Worm (Caenorhabditis elegans) whole organism, early embryonic: Measurements from ENCODE around the gene B0001.8.
A peak's percentile ranks its signal among the peaks of the same experiment; 100 is the strongest.

Source experiments
- B0310.2 ChIP-seq: sonication (generic microtip); optimal IDR thresholded peaks from 2 replicates; lab custom pipeline; 2016; ENCODE audit warnings: mild to moderate bottlenecking, missing genetic modification characterization, missing compliant biosample characterization
- F13C5.2 ChIP-seq: sonication (generic microtip); optimal IDR thresholded peaks from 2 replicates; lab custom pipeline; 2017; ENCODE audit warnings: mild to moderate bottlenecking, missing genetic modification characterization, inconsistent platforms, missing compliant biosample characterization
- aly-1 ChIP-seq: sonication (generic microtip); optimal IDR thresholded peaks from 2 replicates; lab custom pipeline; 2016; ENCODE audit warnings: missing genetic modification characterization, missing compliant biosample characterization
- ama-1 ChIP-seq: fragments of 150-350 bp; optimal IDR thresholded peaks from 2 replicates; lab custom pipeline; 2014
- ceh-13 ChIP-seq: fragments of 200-800 bp; sonication (Bioruptor generic); optimal IDR thresholded peaks from 2 replicates; lab custom pipeline; 2018; ENCODE audit warnings: mild to moderate bottlenecking, missing genetic modification characterization, missing compliant biosample characterization
- ceh-36 ChIP-seq: sonication (generic microtip); optimal IDR thresholded peaks from 2 replicates; lab custom pipeline; 2016; ENCODE audit warnings: missing genetic modification characterization, inconsistent platforms, missing compliant biosample characterization
- ets-7 ChIP-seq: sonication (generic microtip); optimal IDR thresholded peaks from 2 replicates; lab custom pipeline; 2016; ENCODE audit warnings: missing genotype, missing genetic modification characterization, missing compliant biosample characterization
- flt-1 ChIP-seq: fragments of 200-800 bp; sonication (Bioruptor generic); IDR thresholded peaks from 2 replicates; pipeline ENCODE4 v1.3.6; 2022; ENCODE audit warnings: missing genetic modification characterization, missing compliant biosample characterization
- hmbx-1 ChIP-seq: sonication (generic microtip); optimal IDR thresholded peaks from 2 replicates; lab custom pipeline; 2016; ENCODE audit warnings: mild to moderate bottlenecking, missing genetic modification characterization, missing compliant biosample characterization
- hmg-4 ChIP-seq: fragments of 200-800 bp; sonication (Bioruptor generic); optimal IDR thresholded peaks from 2 replicates; lab custom pipeline; 2018; ENCODE audit warnings: mild to moderate bottlenecking, missing genetic modification characterization, missing compliant biosample characterization
- hnd-1 ChIP-seq: sonication (generic microtip); optimal IDR thresholded peaks from 2 replicates; lab custom pipeline; 2016; ENCODE audit warnings: missing genetic modification characterization, missing compliant biosample characterization
- pes-1 ChIP-seq: fragments of 200-800 bp; sonication (Bioruptor generic); IDR thresholded peaks from 2 replicates; pipeline ENCODE4 v1.3.6; 2022; ENCODE audit warnings: missing genetic modification reagents, missing genetic modification characterization, missing compliant biosample characterization
- scrt-1 ChIP-seq: fragments of 200-800 bp; sonication (Bioruptor generic); IDR thresholded peaks from 2 replicates; pipeline ENCODE4 v1.3.6; 2022; ENCODE audit warnings: missing genetic modification characterization, missing compliant biosample characterization
- sea-1 ChIP-seq: fragments of 200-800 bp; sonication (Bioruptor generic); conservative IDR thresholded peaks from 2 replicates; pipeline ENCODE4 v1.3.6; 2022; ENCODE audit warnings: missing genetic modification characterization, missing compliant biosample characterization
- tbx-11 ChIP-seq: fragments of 200-800 bp; sonication (Bioruptor generic); IDR thresholded peaks from 2 replicates; pipeline ENCODE4 v1.3.6; 2022; ENCODE audit warnings: missing genetic modification characterization, missing compliant biosample characterization
- tbx-37 ChIP-seq: fragments of 200-800 bp; sonication (Bioruptor generic); conservative IDR thresholded peaks from 2 replicates; pipeline ENCODE4 v1.3.6; 2022; ENCODE audit warnings: missing genetic modification reagents, missing genetic modification characterization, missing compliant biosample characterization
- tra-4 ChIP-seq: sonication (generic microtip); optimal IDR thresholded peaks from 2 replicates; lab custom pipeline; 2017; ENCODE audit warnings: missing genetic modification characterization, missing compliant biosample characterization

B0001.8 gene

ce11 chrIV:12124314-12125084, 16.4 kb downstream of the B0001.8 start, which contains the start of gene dhhc-6:
dhhc-6 (plus strand) TSS chrIV:12124952.
- TF ChIP-seq ceh-13 (GFP tag; lab: Kevin White, UChicago) = no peak

ce11 chrIV:12122874-12123664, 17.8 kb downstream of the B0001.8 start, which contains the start of gene aly-3:
aly-3 (plus strand) TSS chrIV:12123282.
- TF ChIP-seq hmg-4 (GFP tag; lab: Kevin White, UChicago) (no peak), F13C5.2 (tag; lab: Kevin White, UChicago) (peak; percentile 19)

DNA sequence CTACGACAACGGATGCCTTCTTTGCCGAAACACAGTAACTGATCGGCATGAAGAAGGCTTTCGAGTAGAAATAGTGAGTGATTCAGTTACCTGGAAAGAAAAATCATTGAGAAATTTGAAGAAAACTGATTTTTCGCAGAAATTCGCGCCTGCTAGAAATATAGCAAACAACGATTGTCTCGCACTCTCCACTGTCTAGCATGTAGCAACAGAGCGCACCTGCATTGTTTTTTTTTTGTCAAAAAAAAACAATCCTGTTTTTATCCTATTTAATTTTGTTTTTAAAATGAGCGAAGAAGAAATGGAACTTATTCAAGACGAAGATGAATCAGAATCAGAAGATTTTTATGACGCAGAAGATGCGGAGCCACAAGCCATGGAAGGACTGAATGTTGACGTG, 19.8 kb downstream of the B0001.8 start, which contains the start of the genes ddb-1 and M18.6:
ddb-1 (minus strand) TSS at position 90 of the 400 bp plus-strand sequence.
M18.6 (plus strand) TSS at position 235 of the 400 bp plus-strand sequence.
- TF ChIP-seq tra-4 (tag; lab: Kevin White, UChicago) (no peak), ets-7 (no peak), ama-1 (lab: Kevin White, UChicago) (no peak), flt-1 (GFP tag; lab: Robert Waterston, UW) (no peak), tbx-11 (GFP tag; lab: Robert Waterston, UW) (no peak), F13C5.2 (tag; lab: Kevin White, UChicago) (no peak), scrt-1 (GFP tag; lab: Robert Waterston, UW) (no peak), aly-1 (tag; lab: Kevin White, UChicago) (no peak), B0310.2 (tag; lab: Kevin White, UChicago) (no peak), tbx-37 (GFP tag; lab: Robert Waterston, UW) (no peak), hmg-4 (GFP tag; lab: Kevin White, UChicago) (no peak), ceh-13 (GFP tag; lab: Kevin White, UChicago) (no peak), pes-1 (GFP tag; lab: Robert Waterston, UW) (no peak), sea-1 (GFP tag; lab: Robert Waterston, UW) (no peak), ceh-36 (tag; lab: Kevin White, UChicago) (no peak), hmbx-1 (no peak), hnd-1 (tag; lab: Kevin White, UChicago) (no peak)

- TF ChIP-seq tbx-11 (GFP tag; lab: Robert Waterston, UW) (no peak), aly-1 (tag; lab: Kevin White, UChicago) (no peak), B0310.2 (tag; lab: Kevin White, UChicago) (no peak), ceh-36 (tag; lab: Kevin White, UChicago) (no peak), F13C5.2 (tag; lab: Kevin White, UChicago) (no peak), ets-7 (no peak), hmbx-1 (no peak), tra-4 (tag; lab: Kevin White, UChicago) (no peak), hnd-1 (tag; lab: Kevin White, UChicago) (no peak), hmg-4 (GFP tag; lab: Kevin White, UChicago) (no peak), scrt-1 (GFP tag; lab: Robert Waterston, UW) (no peak), flt-1 (GFP tag; lab: Robert Waterston, UW) (no peak), pes-1 (GFP tag; lab: Robert Waterston, UW) (no peak), tbx-37 (GFP tag; lab: Robert Waterston, UW) (no peak), ama-1 (lab: Kevin White, UChicago) (no peak)
These were observed 20.3 kb downstream of the B0001.8 start for ce11 chrIV:12120536-12120935.

DNA sequence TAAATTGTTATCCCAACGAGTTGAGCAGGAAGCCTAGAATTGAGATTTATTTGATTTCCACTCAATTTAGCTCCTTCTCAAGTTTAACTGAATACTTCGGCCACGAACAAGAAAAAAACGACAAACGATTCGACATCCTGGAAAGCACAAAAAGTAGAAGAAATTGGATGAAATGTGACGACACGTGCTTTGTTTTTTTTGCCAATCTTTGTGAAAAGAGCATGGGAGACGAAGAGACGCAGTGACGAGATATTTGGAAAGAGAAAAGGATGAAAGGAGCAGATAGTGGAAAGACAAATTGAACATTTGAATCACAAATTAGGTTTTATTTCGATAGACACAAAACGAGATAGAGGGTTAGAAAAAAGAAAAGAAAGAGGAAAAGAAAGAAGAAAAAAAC, 26.4 kb downstream of the B0001.8 start:
- no peak for TF ChIP-seq sea-1 (GFP tag; lab: Robert Waterston, UW)
- TF ChIP-seq ama-1 (lab: Kevin White, UChicago) = no peak
- TF ChIP-seq flt-1 (GFP tag; lab: Robert Waterston, UW) = no peak
- no peak for TF ChIP-seq ceh-36 (tag; lab: Kevin White, UChicago)
- no peak for TF ChIP-seq tra-4 (tag; lab: Kevin White, UChicago)
- TF ChIP-seq hmbx-1 = no peak
- no peak for TF ChIP-seq scrt-1 (GFP tag; lab: Robert Waterston, UW)
- TF ChIP-seq pes-1 (GFP tag; lab: Robert Waterston, UW) = no peak
- no peak for TF ChIP-seq ets-7
- TF ChIP-seq F13C5.2 (tag; lab: Kevin White, UChicago) = no peak

ce11 chrIV:12113056-12113455, 27.8 kb downstream of the B0001.8 start:
- TF ChIP-seq hmbx-1 (no peak), flt-1 (GFP tag; lab: Robert Waterston, UW) (no peak), scrt-1 (GFP tag; lab: Robert Waterston, UW) (no peak), tbx-37 (GFP tag; lab: Robert Waterston, UW) (no peak), hmg-4 (GFP tag; lab: Kevin White, UChicago) (no peak), pes-1 (GFP tag; lab: Robert Waterston, UW) (no peak), tra-4 (tag; lab: Kevin White, UChicago) (no peak), B0310.2 (tag; lab: Kevin White, UChicago) (no peak), ceh-36 (tag; lab: Kevin White, UChicago) (no peak), F13C5.2 (tag; lab: Kevin White, UChicago) (no peak), ets-7 (no peak), hnd-1 (tag; lab: Kevin White, UChicago) (no peak), ama-1 (lab: Kevin White, UChicago) (no peak), aly-1 (tag; lab: Kevin White, UChicago) (no peak), ceh-13 (GFP tag; lab: Kevin White, UChicago) (no peak), tbx-11 (GFP tag; lab: Robert Waterston, UW) (no peak), sea-1 (GFP tag; lab: Robert Waterston, UW) (no peak)
